Fruit fly (Drosophila melanogaster) whole organism, adult: ENCODE data around the gene CG7692.

ENCODE experiments used
- CG7101 ChIP-seq: fragments of 200-800 bp; sonication (Bioruptor generic); optimal IDR thresholded peaks from 2 replicates; lab custom pipeline; 2018; ENCODE audit warnings: missing biosample characterization, mild to moderate bottlenecking, missing genetic modification characterization, moderate library complexity
- Mnt ChIP-seq: fragments of 200-800 bp; sonication (Bioruptor generic); optimal IDR thresholded peaks from 2 replicates; lab custom pipeline; 2016; ENCODE audit warnings: missing biosample characterization, mild to moderate bottlenecking, missing genetic modification characterization
- tj ChIP-seq: fragments of 200-800 bp; sonication (Bioruptor generic); optimal IDR thresholded peaks from 3 replicates; lab custom pipeline; 2017; ENCODE audit warnings: missing biosample characterization, mild to moderate bottlenecking, missing genetic modification characterization, moderate library complexity

DNA sequence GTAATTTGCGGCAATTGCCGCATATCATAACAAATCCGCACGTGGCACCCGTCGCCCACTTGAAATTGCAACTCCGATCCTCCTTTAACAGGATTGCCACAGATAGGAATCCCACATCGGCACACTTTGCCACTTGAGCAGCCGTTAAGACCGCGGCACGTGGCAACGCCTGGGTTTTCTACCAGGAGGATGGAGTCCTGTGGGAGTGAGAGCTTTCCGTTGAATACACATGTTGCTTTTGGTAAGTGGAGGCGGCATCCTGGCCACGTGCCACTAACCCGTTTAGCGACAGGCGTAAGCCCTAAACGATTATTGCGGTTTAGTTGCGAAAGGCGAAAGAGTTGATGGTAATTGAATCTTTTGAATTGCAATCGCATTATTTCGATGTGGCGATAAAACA lies 6.9 kb downstream of the CG7692 start:
- TF ChIP-seq tj (GFP tag; lab: Kevin White, UChicago) (no peak), CG7101 (tag; lab: Kevin White, UChicago) (no peak), Mnt (GFP tag; lab: Kevin White, UChicago) (no peak)
